Fruit fly (Drosophila melanogaster): ENCODE results near the gene CG14963.
A peak's percentile ranks its signal among the peaks of the same experiment; 100 is the strongest.

The CG14963 gene

DNA sequence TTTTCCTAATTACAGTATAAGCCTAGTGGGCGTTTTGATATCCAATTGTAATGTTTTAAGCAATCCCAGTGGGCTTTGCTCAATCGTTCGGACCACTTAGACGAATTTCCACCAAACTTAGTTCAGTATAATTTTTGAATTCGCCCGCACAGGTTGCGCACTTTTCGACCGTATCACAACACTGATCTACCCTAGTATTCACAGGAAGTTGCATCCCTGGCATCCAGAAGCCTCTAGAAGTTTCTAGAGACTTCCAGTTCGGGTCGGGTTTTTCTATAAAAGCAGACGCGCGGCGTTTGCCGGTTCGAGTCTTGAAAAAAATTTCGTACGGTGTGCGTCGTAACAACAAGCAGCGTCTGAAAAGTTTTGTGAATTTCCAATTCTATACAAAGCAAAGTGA is 20.6 kb upstream of the CG14963 start, which contains the start of gene Hsp83 (continued):
- no peak for TF ChIP-seq CG2129 (GFP tag; IDR thresholded peaks at IDR 0.05; ENCODE audit: partially characterized antibody)
- peak; percentile 83 for TF ChIP-seq rib (GFP tag; IDR thresholded peaks at IDR 0.05)
- peak; percentile 46 for TF ChIP-seq croc (GFP tag; conservative IDR thresholded peaks at IDR 0.05)
- no peak for TF ChIP-seq nerfin-2 (GFP tag; IDR thresholded peaks at IDR 0.05; ENCODE audit: partially characterized antibody)
- TF ChIP-seq Aef1 (GFP tag; IDR thresholded peaks at IDR 0.05), result peak; percentile 65
- peak; percentile 89 for TF ChIP-seq maf-S (GFP tag; optimal IDR thresholded peaks at IDR 0.05)
- no peak for TF ChIP-seq Trl (optimal IDR thresholded peaks at IDR 0.05)
- TF ChIP-seq Trl (GFP tag; optimal IDR thresholded peaks at IDR 0.05), result peak; percentile 97
- TF ChIP-seq E2f2 (GFP tag; IDR thresholded peaks at IDR 0.05), result peak; percentile 97
- TF ChIP-seq CG4424 (GFP tag; optimal IDR thresholded peaks at IDR 0.05), result peak; percentile 91
- no peak for TF ChIP-seq Dip2 (GFP tag; IDR thresholded peaks at IDR 0.05)
- TF ChIP-seq CG13424 (tag; optimal IDR thresholded peaks at IDR 0.05), result peak; percentile 72
- TF ChIP-seq CG3065 (GFP tag; optimal IDR thresholded peaks at IDR 0.05), result peak; percentile 94
- peak; percentile 41; the same call in 1 of the 2 replicates for TF ChIP-seq wor (GFP tag; IDR thresholded peaks at IDR 0.05)
- TF ChIP-seq CG9797 (GFP tag; optimal IDR thresholded peaks at IDR 0.05), result peak; percentile 76
- no peak for TF ChIP-seq Hr78 (GFP tag; optimal IDR thresholded peaks at IDR 0.05)
- TF ChIP-seq cg (GFP tag; optimal IDR thresholded peaks at IDR 0.05), result no peak
- peak; percentile 98 for TF ChIP-seq scrt (GFP tag; optimal IDR thresholded peaks at IDR 0.05)
- peak; percentile 90 to 96 for TF ChIP-seq Hr51 (GFP tag; optimal IDR thresholded peaks at IDR 0.05)
- peak; percentile 73 for TF ChIP-seq Hr3 (GFP tag; optimal IDR thresholded peaks at IDR 0.05)
- TF ChIP-seq Mrtf (GFP tag; IDR thresholded peaks at IDR 0.05), result peak; percentile 78; the same call in 2 of the 3 replicates
- TF ChIP-seq CG34224 (GFP tag; IDR thresholded peaks at IDR 0.05; ENCODE audit: partially characterized antibody), result no peak; the same call in 1 of the 3 replicates
- TF ChIP-seq CG11085 (GFP tag; IDR thresholded peaks at IDR 0.05), result peak; percentile 87
- no peak for TF ChIP-seq yki (optimal IDR thresholded peaks at IDR 0.05)
- no peak for TF ChIP-seq abd-A (tag; optimal IDR thresholded peaks at IDR 0.05)
- TF ChIP-seq CG18619 (GFP tag; optimal IDR thresholded peaks at IDR 0.05), result peak; percentile 98
- TF ChIP-seq kah (GFP tag; optimal IDR thresholded peaks at IDR 0.05), result peak; percentile 97
- TF ChIP-seq CG4282 (GFP tag; optimal IDR thresholded peaks at IDR 0.05), result peak; percentile 85
- peak; percentile 97 for TF ChIP-seq CG6683 (GFP tag; optimal IDR thresholded peaks at IDR 0.05)
- TF ChIP-seq NC2β (GFP tag; optimal IDR thresholded peaks at IDR 0.05), result peak; percentile 97
- TF ChIP-seq aop (GFP tag; IDR thresholded peaks at IDR 0.05), result 0 out of 2 replicates have a peak, but pooled peaks have one; percentile 41
- TF ChIP-seq slp2 (GFP tag; optimal IDR thresholded peaks at IDR 0.05), result peak; percentile 91
- peak; percentile 97 for TF ChIP-seq Asciz (GFP tag; optimal IDR thresholded peaks at IDR 0.05)
- TF ChIP-seq CG9727 (GFP tag; optimal IDR thresholded peaks at IDR 0.05), result peak; percentile 95
- peak; percentile 92 for TF ChIP-seq ems (GFP tag; optimal IDR thresholded peaks at IDR 0.05)
- peak; percentile 75 for TF ChIP-seq tio (GFP tag; optimal IDR thresholded peaks at IDR 0.05)
- TF ChIP-seq tll (GFP tag; optimal IDR thresholded peaks at IDR 0.05), result no peak
- no peak for TF ChIP-seq hb (GFP tag; IDR thresholded peaks at IDR 0.05; ENCODE audit: partially characterized antibody)
- TF ChIP-seq CG6654 (GFP tag; optimal IDR thresholded peaks at IDR 0.05), result peak; percentile 84
- TF ChIP-seq D (optimal IDR thresholded peaks at IDR 0.05), result no peak
- TF ChIP-seq D (GFP tag; optimal IDR thresholded peaks at IDR 0.05), result peak; percentile 95
- peak; percentile 52 for TF ChIP-seq CG1602 (GFP tag; optimal IDR thresholded peaks at IDR 0.05)
- peak; percentile 56 for TF ChIP-seq CG6272 (GFP tag; IDR thresholded peaks at IDR 0.05)
- TF ChIP-seq ci (GFP tag; IDR thresholded peaks at IDR 0.05), result peak; percentile 99
- TF ChIP-seq CG18476 (GFP tag; optimal IDR thresholded peaks at IDR 0.05), result peak; percentile 83
- TF ChIP-seq fd96Cb (tag; optimal IDR thresholded peaks at IDR 0.05), result peak; percentile 63
- peak; percentile 97 for TF ChIP-seq zfh1 (GFP tag; IDR thresholded peaks at IDR 0.05)
- no peak for TF ChIP-seq CG16813 (GFP tag; IDR thresholded peaks at IDR 0.05; ENCODE audit: partially characterized antibody)
- TF ChIP-seq CG11723 (GFP tag; optimal IDR thresholded peaks at IDR 0.05), result peak; percentile 98
- TF ChIP-seq C15 (GFP tag; IDR thresholded peaks at IDR 0.05), result peak; percentile 80; the same call in 2 of the 3 replicates
- TF ChIP-seq Doc3 (GFP tag; IDR thresholded peaks at IDR 0.05; ENCODE audit: partially characterized antibody), result no peak
